Worm (Caenorhabditis elegans) whole organism, L2 larva: Measurements from ENCODE around the gene srh-251.
"Not testable (repeated sequence)": the region's sequence is repeated elsewhere in the genome, so short reads cannot be mapped to it uniquely, and the experiment has no call there.

Experiments
- C34F6.9 ChIP-seq: fragments of 150-350 bp; optimal IDR thresholded peaks from 2 replicates; lab custom pipeline; 2014; ENCODE audit warnings: missing biosample characterization, missing genetic modification characterization
- F13H6.1 ChIP-seq: sonication (generic microtip); optimal IDR thresholded peaks from 2 replicates; lab custom pipeline; 2016; ENCODE audit warnings: missing genetic modification characterization, missing compliant biosample characterization
- R02D3.7 ChIP-seq: fragments of 150-350 bp; optimal IDR thresholded peaks from 2 replicates; lab custom pipeline; 2014; ENCODE audit warnings: missing biosample characterization, missing genetic modification characterization
- ZK546.5 ChIP-seq: sonication (generic microtip); optimal IDR thresholded peaks from 2 replicates; lab custom pipeline; 2017; ENCODE audit warnings: missing biosample characterization, missing genetic modification characterization
- alr-1 ChIP-seq: fragments of 150-350 bp; optimal IDR thresholded peaks from 2 replicates; lab custom pipeline; 2014; ENCODE audit warnings: missing biosample characterization, missing genetic modification characterization
- aly-2 ChIP-seq: fragments of 150-350 bp; optimal IDR thresholded peaks from 2 replicates; lab custom pipeline; 2014; ENCODE audit warnings: missing biosample characterization, missing genetic modification characterization
- ama-1 ChIP-seq: fragments of 150-350 bp; optimal IDR thresholded peaks from 2 replicates; lab custom pipeline; 2018; ENCODE audit warnings: inconsistent platforms
- ceh-16 ChIP-seq: fragments of 150-350 bp; optimal IDR thresholded peaks from 2 replicates; lab custom pipeline; 2014; ENCODE audit warnings: missing biosample characterization, missing genetic modification characterization
- crh-2 ChIP-seq: sonication (generic microtip); optimal IDR thresholded peaks from 2 replicates; lab custom pipeline; 2017; ENCODE audit warnings: missing biosample characterization, missing genetic modification characterization
- dmd-4 ChIP-seq: sonication (generic microtip); optimal IDR thresholded peaks from 2 replicates; lab custom pipeline; 2017; ENCODE audit warnings: missing biosample characterization, missing genetic modification characterization
- egl-27 ChIP-seq: sonication (generic microtip); optimal IDR thresholded peaks from 3 replicates; lab custom pipeline; 2017; ENCODE audit warnings: missing biosample characterization, missing genetic modification reagents, missing genetic modification characterization
- elt-1 ChIP-seq: fragments of 150-350 bp; optimal IDR thresholded peaks from 2 replicates; lab custom pipeline; 2014; ENCODE audit warnings: missing biosample characterization, missing genetic modification characterization
- elt-3 ChIP-seq: sonication (generic microtip); optimal IDR thresholded peaks from 2 replicates; lab custom pipeline; 2017; ENCODE audit warnings: missing biosample characterization, missing genetic modification characterization
- fos-1 ChIP-seq: fragments of 150-350 bp; optimal IDR thresholded peaks from 2 replicates; lab custom pipeline; 2014; ENCODE audit warnings: missing biosample characterization, missing genetic modification characterization
- gmeb-1 ChIP-seq: fragments of 150-350 bp; optimal IDR thresholded peaks from 2 replicates; lab custom pipeline; 2014; ENCODE audit warnings: missing biosample characterization, missing genetic modification characterization
- lin-11 ChIP-seq: fragments of 150-350 bp; sonication (generic microtip); optimal IDR thresholded peaks from 2 replicates; lab custom pipeline; 2014; ENCODE audit warnings: missing biosample characterization, missing genetic modification characterization, inconsistent platforms, mixed read lengths
- lin-13 ChIP-seq: fragments of 150-350 bp; optimal IDR thresholded peaks from 2 replicates; lab custom pipeline; 2014; ENCODE audit warnings: missing biosample characterization, missing genetic modification reagents, missing genetic modification characterization
- lin-39 ChIP-seq: fragments of 150-350 bp; optimal IDR thresholded peaks from 2 replicates; lab custom pipeline; 2014; ENCODE audit warnings: missing biosample characterization, missing genetic modification reagents, missing genetic modification characterization
- lsy-2 ChIP-seq, 2 experiments: fragments of 150-350 bp in 1 of 2; sonication (generic microtip) in 1 of 2; optimal IDR thresholded peaks; 2 replicates each; lab custom pipeline; 2014 to 2017; ENCODE audit warnings: missing biosample characterization in 2 of 2, missing genetic modification characterization in 2 of 2
- mbf-1 ChIP-seq: sonication (generic microtip); optimal IDR thresholded peaks from 2 replicates; lab custom pipeline; 2017; ENCODE audit warnings: missing biosample characterization, missing genetic modification characterization
- mdl-1 ChIP-seq, 2 experiments: fragments of 150-350 bp in 1 of 2; sonication (generic microtip) in 1 of 2; optimal IDR thresholded peaks; 2 replicates each; lab custom pipeline; 2017; ENCODE audit warnings: missing biosample characterization in 2 of 2, missing genetic modification characterization in 2 of 2
- nhr-10 ChIP-seq: sonication (generic microtip); optimal IDR thresholded peaks from 2 replicates; lab custom pipeline; 2017; ENCODE audit warnings: missing biosample characterization, missing genetic modification characterization
- nhr-11 ChIP-seq: fragments of 150-350 bp; optimal IDR thresholded peaks from 2 replicates; lab custom pipeline; 2014; ENCODE audit warnings: missing biosample characterization, missing genetic modification characterization
- nhr-129 ChIP-seq: fragments of 150-350 bp; optimal IDR thresholded peaks from 2 replicates; lab custom pipeline; 2014; ENCODE audit warnings: missing biosample characterization, missing genetic modification characterization
- nhr-23 ChIP-seq: fragments of 150-350 bp; optimal IDR thresholded peaks from 2 replicates; lab custom pipeline; 2014; ENCODE audit warnings: missing biosample characterization, missing genetic modification reagents, missing genetic modification characterization
- nhr-237 ChIP-seq: fragments of 150-350 bp; optimal IDR thresholded peaks from 2 replicates; lab custom pipeline; 2014; ENCODE audit warnings: missing biosample characterization, missing genetic modification characterization
- nhr-25 ChIP-seq: fragments of 150-350 bp; sonication (generic microtip); optimal IDR thresholded peaks from 3 replicates; lab custom pipeline; 2014; ENCODE audit warnings: missing biosample characterization, missing genetic modification characterization
- nhr-6 ChIP-seq: fragments of 150-350 bp; optimal IDR thresholded peaks from 2 replicates; lab custom pipeline; 2014; ENCODE audit warnings: missing biosample characterization, missing genetic modification characterization
- peb-1 ChIP-seq: fragments of 150-350 bp; optimal IDR thresholded peaks from 2 replicates; lab custom pipeline; 2014; ENCODE audit warnings: missing biosample characterization, missing genetic modification characterization
- skn-1 ChIP-seq: sonication (generic microtip); optimal IDR thresholded peaks from 2 replicates; lab custom pipeline; 2017; ENCODE audit warnings: missing biosample characterization, missing genetic modification characterization
- sma-3 ChIP-seq: sonication (generic microtip); optimal IDR thresholded peaks from 2 replicates; lab custom pipeline; 2016; ENCODE audit warnings: missing genetic modification reagents, missing genetic modification characterization, missing compliant biosample characterization
- sma-9 ChIP-seq, 2 experiments: fragments of 150-350 bp in 1 of 2; sonication (generic microtip) in 1 of 2; optimal IDR thresholded peaks; 2 replicates each; lab custom pipeline; 2014 to 2016; ENCODE audit warnings: missing genetic modification characterization in 2 of 2, mild to moderate bottlenecking in 1 of 2, missing biosample characterization in 1 of 2, missing compliant biosample characterization in 1 of 2, missing genetic modification reagents in 1 of 2, moderate library complexity in 1 of 2
- unc-39 ChIP-seq: fragments of 150-350 bp; optimal IDR thresholded peaks from 2 replicates; lab custom pipeline; 2014; ENCODE audit warnings: missing biosample characterization, missing genetic modification characterization
- ztf-11 ChIP-seq: sonication (generic microtip); optimal IDR thresholded peaks from 2 replicates; lab custom pipeline; 2017; ENCODE audit warnings: missing biosample characterization, missing genetic modification characterization
- ztf-4 ChIP-seq: fragments of 150-350 bp; optimal IDR thresholded peaks from 2 replicates; lab custom pipeline; 2014; ENCODE audit warnings: missing biosample characterization, missing genetic modification characterization

The srh-251 gene

ce11 chrV:15367770-15368169 is 11.9 kb downstream of the srh-251 start:
- TF ChIP-seq elt-1 (no peak), unc-39 (tag; lab: Kevin White, UChicago) (no peak), nhr-129 (tag; lab: Kevin White, UChicago) (no peak), ztf-11 (tag; lab: Kevin White, UChicago) (no peak), alr-1 (tag; lab: Kevin White, UChicago) (no peak), ama-1 (lab: Kevin White, UChicago) (no peak), nhr-237 (tag; lab: Kevin White, UChicago) (no peak), R02D3.7 (tag; lab: Kevin White, UChicago) (no peak), nhr-10 (tag; lab: Kevin White, UChicago) (no peak), lin-11 (tag; lab: Kevin White, UChicago) (no peak), lin-13 (GFP tag; lab: Kevin White, UChicago) (no peak), nhr-25 (tag; lab: Kevin White, UChicago) (no peak), skn-1 (tag; lab: Kevin White, UChicago) (no peak), ZK546.5 (tag; lab: Kevin White, UChicago) (no peak), lin-39 (tag; lab: Kevin White, UChicago) (no peak)

- not testable (repeated sequence) for TF ChIP-seq aly-2, fos-1, R02D3.7 (tag; lab: Kevin White, UChicago)
These were observed 18.3 kb downstream of the srh-251 start, which contains the start of gene ech-1.1 for ce11 chrV:15361412-15361811. Gene ech-1.1 (minus strand): TSS chrV:15361512.

ce11 chrV:15354648-15355047 is 25.1 kb downstream of the srh-251 start, which contains the start of gene C29F3.7:
Gene C29F3.7 (plus strand): TSS chrV:15354901.
- no peak for TF ChIP-seq elt-3
- TF ChIP-seq sma-9 (GFP tag; optimal IDR thresholded peaks at IDR 0.05; lab: Kevin White, UChicago): peak; percentile 87
- no peak for TF ChIP-seq sma-9 (tag; optimal IDR thresholded peaks at IDR 0.05; lab: Kevin White, UChicago)
- TF ChIP-seq gmeb-1 (tag; lab: Kevin White, UChicago): peak; percentile 44
- peak; percentile 97 for TF ChIP-seq fos-1 (tag; lab: Kevin White, UChicago)
- TF ChIP-seq, all 48 proteins: peak for 3

- TF ChIP-seq sma-3: no peak
- TF ChIP-seq nhr-237 (tag; lab: Kevin White, UChicago): no peak
- no peak for TF ChIP-seq lsy-2 (tag; optimal IDR thresholded peaks at IDR 0.05; lab: Kevin White, UChicago)
- no peak for TF ChIP-seq F13H6.1 (tag; lab: Kevin White, UChicago)
- TF ChIP-seq egl-27 (tag; lab: Kevin White, UChicago): no peak
- no peak for TF ChIP-seq lin-11 (tag; lab: Kevin White, UChicago)
- no peak for TF ChIP-seq nhr-23 (tag; lab: Kevin White, UChicago)
- no peak for TF ChIP-seq crh-2 (tag; lab: Kevin White, UChicago)
- TF ChIP-seq nhr-10 (tag; lab: Kevin White, UChicago): no peak
- no peak for TF ChIP-seq peb-1 (tag; lab: Kevin White, UChicago)
- no peak for TF ChIP-seq ZK546.5 (tag; lab: Kevin White, UChicago)
These were observed 27.3 kb downstream of the srh-251 start, which contains the start of gene srx-58 for ce11 chrV:15352376-15352775. Gene srx-58 (plus strand): TSS chrV:15352676.

ce11 chrV:15350615-15351014 is 29.1 kb downstream of the srh-251 start, which contains the start of gene clec-231:
Gene clec-231 (minus strand): TSS chrV:15350715.
- TF ChIP-seq sma-9 (GFP tag; optimal IDR thresholded peaks at IDR 0.05; lab: Kevin White, UChicago) (no peak), sma-9 (tag; optimal IDR thresholded peaks at IDR 0.05; lab: Kevin White, UChicago) (no peak), aly-2 (tag; lab: Kevin White, UChicago) (no peak), elt-1 (no peak), nhr-11 (tag; lab: Kevin White, UChicago) (no peak), alr-1 (tag; lab: Kevin White, UChicago) (no peak), nhr-237 (tag; lab: Kevin White, UChicago) (no peak), mdl-1 (tag; optimal IDR thresholded peaks at IDR 0.05; lab: Kevin White, UChicago) (no peak)

DNA sequence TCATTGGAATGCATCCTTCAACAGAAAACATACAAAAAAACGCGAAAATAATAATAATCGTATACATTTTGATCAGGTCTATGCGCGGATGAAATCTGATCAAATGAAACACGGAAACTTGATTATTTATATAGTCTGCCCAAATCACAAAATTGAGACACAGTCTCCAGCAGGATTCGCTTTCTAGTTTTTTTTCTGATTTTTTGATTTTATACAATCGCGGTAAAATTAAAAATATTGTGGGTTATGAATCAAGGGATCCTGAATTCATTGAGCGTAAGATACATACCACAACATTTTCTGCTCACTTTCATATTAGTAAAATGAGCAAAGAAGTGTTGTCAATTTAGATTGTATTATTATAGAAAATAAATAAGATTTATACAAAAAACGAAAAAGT is 30.7 kb downstream of the srh-251 start, which contains the start of gene clec-230:
Gene clec-230 (minus strand): TSS at position 101 of the 400 bp plus-strand sequence.
- TF ChIP-seq dmd-4 (tag; lab: Kevin White, UChicago) (no peak), sma-9 (GFP tag; optimal IDR thresholded peaks at IDR 0.05; lab: Kevin White, UChicago) (no peak), sma-9 (tag; optimal IDR thresholded peaks at IDR 0.05; lab: Kevin White, UChicago) (no peak), mbf-1 (tag; lab: Kevin White, UChicago) (no peak), ceh-16 (no peak), gmeb-1 (tag; lab: Kevin White, UChicago) (no peak), peb-1 (tag; lab: Kevin White, UChicago) (no peak), ztf-4 (no peak), nhr-6 (tag; lab: Kevin White, UChicago) (no peak), nhr-237 (tag; lab: Kevin White, UChicago) (no peak), elt-3 (no peak), lsy-2 (tag; optimal IDR thresholded peaks at IDR 0.05; lab: Kevin White, UChicago) (no peak), nhr-11 (tag; lab: Kevin White, UChicago) (no peak), C34F6.9 (tag; lab: Kevin White, UChicago) (no peak), ztf-11 (tag; lab: Kevin White, UChicago) (no peak), nhr-129 (tag; lab: Kevin White, UChicago) (no peak)
